Worm (Caenorhabditis elegans) whole organism, L4 larva: Measurements from ENCODE around the gene H02F09.3.

Source experiments
- T20F7.1 ChIP-seq: fragments of 200-800 bp; sonication (Bioruptor generic); optimal IDR thresholded peaks from 2 replicates; lab custom pipeline; 2018; ENCODE audit warnings: mild to moderate bottlenecking, missing genetic modification characterization, missing compliant biosample characterization
- ceh-82 ChIP-seq: sonication (generic microtip); optimal IDR thresholded peaks from 2 replicates; lab custom pipeline; 2017; ENCODE audit warnings: missing biosample characterization, missing genetic modification characterization
- fkh-10 ChIP-seq: fragments of 150-350 bp; optimal IDR thresholded peaks from 2 replicates; lab custom pipeline; 2014; ENCODE audit warnings: missing biosample characterization, missing genetic modification reagents, missing genetic modification characterization
- fos-1 ChIP-seq: fragments of 150-350 bp; optimal IDR thresholded peaks from 2 replicates; lab custom pipeline; 2014; ENCODE audit warnings: missing biosample characterization, missing genetic modification characterization
- hlh-11 ChIP-seq: fragments of 200-800 bp; sonication (Bioruptor generic); optimal IDR thresholded peaks from 2 replicates; lab custom pipeline; 2018; ENCODE audit warnings: mild to moderate bottlenecking, missing genetic modification characterization, missing compliant biosample characterization
- hlh-30 ChIP-seq: sonication (generic microtip); optimal IDR thresholded peaks from 2 replicates; lab custom pipeline; 2017; ENCODE audit warnings: antibody characterized with exemption, mild to moderate bottlenecking, missing genetic modification characterization, missing compliant biosample characterization; ENCODE audit not compliant: insufficient read depth
- hmg-1.1 ChIP-seq: fragments of 200-800 bp; sonication (Bioruptor generic); IDR thresholded peaks from 2 replicates; pipeline ENCODE4 v1.3.6; 2022; ENCODE audit warnings: missing genetic modification reagents, missing genetic modification characterization, missing compliant biosample characterization
- nhr-11 ChIP-seq: fragments of 150-350 bp; optimal IDR thresholded peaks from 2 replicates; lab custom pipeline; 2014; ENCODE audit warnings: missing biosample characterization, missing genetic modification characterization
- nhr-76 ChIP-seq: fragments of 150-350 bp; optimal IDR thresholded peaks from 2 replicates; lab custom pipeline; 2014; ENCODE audit warnings: missing biosample characterization, missing genetic modification characterization
- pqm-1 ChIP-seq: sonication (generic microtip); optimal IDR thresholded peaks from 2 replicates; lab custom pipeline; 2017; ENCODE audit warnings: missing biosample characterization, missing genetic modification characterization
- unc-62 ChIP-seq, 3 experiments: fragments of 150-350 bp in 1 of 3; sonication (generic microtip); optimal IDR thresholded peaks in 2 of 3; peaks in 1 of 3; 1 replicate in 1 of 3; 2 replicates in 2 of 3; lab custom pipeline; 2014 to 2017; ENCODE audit warnings: missing biosample characterization in 3 of 3, missing genetic modification characterization in 3 of 3, missing genetic modification reagents in 3 of 3, missing genotype in 1 of 3

ce11 chrX:1589114-1589902 lies 20.8 kb downstream of the H02F09.3 start:
- no peak for TF ChIP-seq pqm-1 (tag; lab: Kevin White, UChicago)
- TF ChIP-seq nhr-76 (tag; lab: Kevin White, UChicago): no peak
- TF ChIP-seq nhr-11 (tag; lab: Kevin White, UChicago): no peak
- no peak for TF ChIP-seq unc-62 (GFP tag; optimal IDR thresholded peaks at IDR 0.05 in 1 of 2; lab: Kevin White, UChicago)
- no peak for TF ChIP-seq unc-62 (tag; optimal IDR thresholded peaks at IDR 0.05; lab: Kevin White, UChicago)
- no peak for TF ChIP-seq fkh-10
- no peak for TF ChIP-seq T20F7.1
- no peak for TF ChIP-seq hmg-1.1
- no peak for TF ChIP-seq ceh-82
- no peak for TF ChIP-seq fos-1
- no peak for TF ChIP-seq hlh-30 (tag; lab: Kevin White, UChicago)
- no peak for TF ChIP-seq hlh-11
